In the genomic region with DNA sequence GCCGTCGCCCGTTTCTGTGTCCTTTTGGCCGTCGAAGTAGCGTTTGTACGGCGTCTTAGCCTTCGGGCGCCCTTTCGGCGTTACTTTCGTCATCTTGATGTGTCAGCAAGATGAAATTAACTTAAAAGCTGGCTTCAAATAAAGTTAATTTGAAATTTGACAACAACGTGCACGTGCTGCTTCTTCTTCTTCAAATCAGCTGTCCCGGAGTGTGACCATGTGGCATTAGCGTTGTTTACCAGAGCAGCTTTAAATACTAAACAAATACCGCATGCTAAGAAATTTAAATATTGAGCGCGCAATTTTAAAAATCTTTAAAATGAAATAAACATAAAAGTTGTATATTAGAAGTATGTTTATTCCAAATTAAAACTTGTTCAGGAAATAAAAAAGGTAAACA, we compare ENCODE assay signal across 3 fruit fly cellular contexts.
TF ChIP-seq lines count a peak whose summit lies in the region.

A gene (minus strand): TSS at position 209 of the 400 bp plus-strand sequence.

- no peak for TF ChIP-seq CTCF in whole organism, embryonic (GFP tag; optimal IDR thresholded peaks at IDR 0.05; lab: Kevin White, UChicago)

TF ChIP-seq in whole organism, adult, 20 proteins besides CTCF, POLR2A, EP300 and RAD21:
- TF ChIP-seq tj (GFP tag; optimal IDR thresholded peaks at IDR 0.05; lab: Kevin White, UChicago) (no peak), Mnt (GFP tag; optimal IDR thresholded peaks at IDR 0.05; lab: Kevin White, UChicago) (peak; percentile 100), bab1 (GFP tag; optimal IDR thresholded peaks at IDR 0.05; lab: Kevin White, UChicago) (peak; percentile 57)

TF ChIP-seq in whole organism, embryonic, 481 proteins besides CTCF, POLR2A, EP300 and RAD21 (continues in another document):
- TF ChIP-seq her (GFP tag; optimal IDR thresholded peaks at IDR 0.05; lab: Kevin White, UChicago) = no peak
- no peak for TF ChIP-seq CG11504 (tag; optimal IDR thresholded peaks at IDR 0.05; lab: Kevin White, UChicago)
- no peak for TF ChIP-seq hb (GFP tag; IDR thresholded peaks at IDR 0.05; lab: Robert Waterston, UW; ENCODE audit: partially characterized antibody)
- TF ChIP-seq eyg (GFP tag; optimal IDR thresholded peaks at IDR 0.05; lab: Kevin White, UChicago) = no peak
- peak; percentile 27; the same call in 1 of the 2 replicates for TF ChIP-seq CG13287 (GFP tag; IDR thresholded peaks at IDR 0.05; lab: Robert Waterston, UW; ENCODE audit: partially characterized antibody)
- no peak for TF ChIP-seq Antp (GFP tag; optimal IDR thresholded peaks at IDR 0.05; lab: Kevin White, UChicago)
- TF ChIP-seq jumu (GFP tag; optimal IDR thresholded peaks at IDR 0.05; lab: Kevin White, UChicago) = no peak
- no peak for TF ChIP-seq repo (GFP tag; optimal IDR thresholded peaks at IDR 0.05; lab: Kevin White, UChicago)
- TF ChIP-seq HmgZ (tag; optimal IDR thresholded peaks at IDR 0.05; lab: Kevin White, UChicago) = no peak
- TF ChIP-seq Sry-β (GFP tag; optimal IDR thresholded peaks at IDR 0.05; lab: Kevin White, UChicago) = no peak
- TF ChIP-seq CG12155 (GFP tag; optimal IDR thresholded peaks at IDR 0.05; lab: Kevin White, UChicago) = no peak
- no peak for TF ChIP-seq Taf1 (GFP tag; IDR thresholded peaks at IDR 0.05; lab: Robert Waterston, UW)
- TF ChIP-seq CG33213 (GFP tag; optimal IDR thresholded peaks at IDR 0.05; lab: Kevin White, UChicago) = no peak
- TF ChIP-seq vvl (GFP tag; IDR thresholded peaks at IDR 0.05; lab: Robert Waterston, UW) = peak; percentile 85
- no peak for TF ChIP-seq CG3163 (GFP tag; optimal IDR thresholded peaks at IDR 0.05; lab: Kevin White, UChicago)
- TF ChIP-seq CG32767 (GFP tag; IDR thresholded peaks at IDR 0.05; lab: Robert Waterston, UW) = no peak
- no peak for TF ChIP-seq Aef1 (GFP tag; IDR thresholded peaks at IDR 0.05; lab: Robert Waterston, UW)
- TF ChIP-seq esg (GFP tag; conservative IDR thresholded peaks at IDR 0.05; lab: Robert Waterston, UW) = no peak
- TF ChIP-seq CG10147 (GFP tag; optimal IDR thresholded peaks at IDR 0.05; lab: Kevin White, UChicago) = no peak
- no peak for TF ChIP-seq HLH54F (GFP tag; optimal IDR thresholded peaks at IDR 0.05; lab: Kevin White, UChicago)
- no peak for TF ChIP-seq sens (GFP tag; lab: Kevin White, UChicago)
- TF ChIP-seq ind (GFP tag; optimal IDR thresholded peaks at IDR 0.05; lab: Kevin White, UChicago) = no peak
- no peak for TF ChIP-seq CG17912 (GFP tag; optimal IDR thresholded peaks at IDR 0.05; lab: Kevin White, UChicago)
- peak; percentile 43 for TF ChIP-seq BEAF-32 (GFP tag; optimal IDR thresholded peaks at IDR 0.05; lab: Kevin White, UChicago)
- TF ChIP-seq cwo (GFP tag; optimal IDR thresholded peaks at IDR 0.05; lab: Kevin White, UChicago) = peak; percentile 49
- peak; percentile 95 for TF ChIP-seq CG17385 (GFP tag; optimal IDR thresholded peaks at IDR 0.05; lab: Kevin White, UChicago)
- no peak for TF ChIP-seq CG31441 (GFP tag; IDR thresholded peaks at IDR 0.05; lab: Robert Waterston, UW)
- peak; percentile 12 for TF ChIP-seq trem (tag; optimal IDR thresholded peaks at IDR 0.05; lab: Kevin White, UChicago)
- no peak for TF ChIP-seq CG34422 (GFP tag; IDR thresholded peaks at IDR 0.05; lab: Robert Waterston, UW)
- peak; percentile 41 for TF ChIP-seq Med (GFP tag; lab: Kevin White, UChicago)
- peak; percentile 92 for TF ChIP-seq Dp (GFP tag; optimal IDR thresholded peaks at IDR 0.05; lab: Kevin White, UChicago)
- no peak for TF ChIP-seq CG10565 (GFP tag; optimal IDR thresholded peaks at IDR 0.05; lab: Kevin White, UChicago)
- TF ChIP-seq CG16863 (GFP tag; optimal IDR thresholded peaks at IDR 0.05; lab: Kevin White, UChicago) = no peak
- no peak for TF ChIP-seq inv (GFP tag; IDR thresholded peaks at IDR 0.05; lab: Robert Waterston, UW; ENCODE audit: partially characterized antibody)
- TF ChIP-seq zf30C (GFP tag; optimal IDR thresholded peaks at IDR 0.05; lab: Kevin White, UChicago) = no peak
- no peak for TF ChIP-seq CG17359 (tag; optimal IDR thresholded peaks at IDR 0.05; lab: Kevin White, UChicago)
- no peak for TF ChIP-seq twi (tag; optimal IDR thresholded peaks at IDR 0.05; lab: Kevin White, UChicago)
- no peak for TF ChIP-seq cad (GFP tag; optimal IDR thresholded peaks at IDR 0.05; lab: Kevin White, UChicago)
- no peak for TF ChIP-seq ftz-f1 (GFP tag; optimal IDR thresholded peaks at IDR 0.05; lab: Kevin White, UChicago)
- no peak for TF ChIP-seq slp2 (GFP tag; optimal IDR thresholded peaks at IDR 0.05; lab: Kevin White, UChicago)
- no peak for TF ChIP-seq D (optimal IDR thresholded peaks at IDR 0.05; lab: Kevin White, UChicago)
- TF ChIP-seq D (GFP tag; optimal IDR thresholded peaks at IDR 0.05; lab: Kevin White, UChicago) = no peak
- no peak for TF ChIP-seq crc (GFP tag; optimal IDR thresholded peaks at IDR 0.05; lab: Kevin White, UChicago)
- no peak for TF ChIP-seq CG30431 (GFP tag; optimal IDR thresholded peaks at IDR 0.05; lab: Kevin White, UChicago)

TF ChIP-seq in whole organism, prepupa, 60 proteins besides CTCF, POLR2A, EP300 and RAD21:
- TF ChIP-seq Eip78C (GFP tag; lab: Kevin White, UChicago) = peak; percentile 39
- TF ChIP-seq CG16779 (tag; optimal IDR thresholded peaks at IDR 0.05; lab: Kevin White, UChicago) = no peak
- TF ChIP-seq dac (GFP tag; optimal IDR thresholded peaks at IDR 0.05; lab: Kevin White, UChicago) = no peak
- no peak for TF ChIP-seq CG11294 (GFP tag; IDR thresholded peaks at IDR 0.05; lab: Robert Waterston, UW)
